Fruit fly (Drosophila melanogaster): Measurements from ENCODE around the gene CG5412.

CG5412 gene

DNA sequence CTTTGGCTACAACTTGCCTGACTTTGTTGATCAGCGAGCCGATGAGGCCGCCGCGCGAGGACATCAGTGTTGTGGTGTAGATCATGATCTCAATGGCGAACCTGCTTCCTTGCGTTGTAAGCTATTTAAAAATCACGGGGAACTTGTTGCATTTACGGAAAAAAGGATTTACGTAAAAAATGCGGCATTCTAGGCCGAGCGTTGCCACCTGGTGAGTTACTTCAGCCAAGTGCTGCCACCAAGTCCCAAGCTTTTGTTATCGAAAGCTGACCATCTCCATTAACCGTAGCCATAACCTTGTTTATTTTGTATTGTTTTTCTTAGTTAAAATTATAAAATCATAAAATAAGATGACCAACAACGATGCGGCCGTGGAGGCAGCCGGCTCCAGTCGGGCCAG lies at the start of gene CG5412, which contains the start of gene TFAM:
Gene CG5412, plus strand, starts transcription at position 265 of the 400 bp plus-strand sequence.
Gene TFAM, minus strand, starts transcription at position 222 of the 400 bp plus-strand sequence.
- TF ChIP-seq CTCF (optimal IDR thresholded peaks at IDR 0.05), result peak in 1 of 2 experiments; percentile 31
- TF ChIP-seq CG8478 (optimal IDR thresholded peaks at IDR 0.05), result no peak

DNA sequence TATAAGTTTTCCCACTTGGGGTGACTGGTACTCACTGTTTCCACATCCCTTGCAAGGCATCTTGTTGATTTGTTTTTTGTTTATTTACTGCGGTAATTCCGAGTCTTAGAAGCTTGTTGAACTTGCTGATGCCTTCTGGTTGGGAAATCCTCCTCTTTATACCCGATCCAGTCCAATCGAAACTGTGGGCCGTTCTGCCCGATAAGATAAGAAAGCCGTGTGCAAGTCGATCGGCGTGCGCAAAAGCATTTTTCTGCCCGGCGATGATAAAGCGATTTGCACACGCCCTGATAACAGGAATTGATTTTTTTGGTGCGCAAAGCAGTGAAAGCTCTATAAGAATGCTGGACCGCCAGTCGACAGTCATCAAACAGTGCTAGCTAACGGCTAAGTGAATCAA lies 42.3 kb upstream of the CG5412 start, which contains the start of the genes MtnE and MtnD:
Gene MtnE, minus strand, starts transcription at position 130 of the 400 bp plus-strand sequence.
Gene MtnD, plus strand, starts transcription at position 388 of the 400 bp plus-strand sequence.
- no peak for TF ChIP-seq CG8478 (optimal IDR thresholded peaks at IDR 0.05)
- TF ChIP-seq CTCF (optimal IDR thresholded peaks at IDR 0.05), result no peak

DNA sequence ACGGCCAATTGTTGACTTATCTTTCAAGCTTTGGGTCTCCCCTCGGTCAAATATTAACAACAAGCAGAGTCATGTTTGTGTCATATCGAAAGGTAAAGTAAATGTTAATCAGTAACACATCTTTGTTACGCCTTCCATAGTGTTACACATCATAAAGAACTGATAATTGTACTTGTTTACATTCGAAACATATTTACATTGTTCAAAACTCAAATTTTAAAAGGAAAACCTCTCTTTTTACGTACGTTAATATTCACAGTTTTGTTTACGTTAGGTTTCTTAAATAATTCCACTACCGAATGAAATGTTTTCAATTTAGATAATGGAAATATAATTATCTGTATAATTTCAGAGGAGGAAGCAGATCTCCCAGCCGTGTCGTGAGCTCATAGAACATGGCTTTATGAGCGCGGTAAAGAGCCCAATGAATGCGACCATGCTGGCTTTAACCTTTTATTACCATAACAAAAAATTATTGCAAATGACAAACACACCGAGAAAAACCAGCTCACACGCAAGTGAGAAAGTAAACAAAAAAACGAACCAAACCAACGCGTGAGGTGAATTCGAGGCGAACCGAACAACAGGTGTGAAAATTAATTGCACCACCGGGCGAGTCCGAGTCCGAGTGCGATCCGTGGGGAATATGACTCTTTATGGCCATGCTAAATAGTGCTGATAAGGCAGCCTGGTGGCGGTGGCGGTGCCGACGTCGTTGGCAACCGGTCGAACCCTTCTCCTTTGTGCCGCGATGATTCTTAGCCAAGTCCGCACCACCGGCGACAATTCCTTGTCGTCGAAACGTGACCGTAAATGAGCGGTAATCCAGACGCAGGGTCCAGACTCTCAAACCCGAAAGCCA lies 34.3 kb upstream of the CG5412 start:
- TF ChIP-seq CG8478 (optimal IDR thresholded peaks at IDR 0.05), result no peak
- TF ChIP-seq CTCF (optimal IDR thresholded peaks at IDR 0.05), result no peak

DNA sequence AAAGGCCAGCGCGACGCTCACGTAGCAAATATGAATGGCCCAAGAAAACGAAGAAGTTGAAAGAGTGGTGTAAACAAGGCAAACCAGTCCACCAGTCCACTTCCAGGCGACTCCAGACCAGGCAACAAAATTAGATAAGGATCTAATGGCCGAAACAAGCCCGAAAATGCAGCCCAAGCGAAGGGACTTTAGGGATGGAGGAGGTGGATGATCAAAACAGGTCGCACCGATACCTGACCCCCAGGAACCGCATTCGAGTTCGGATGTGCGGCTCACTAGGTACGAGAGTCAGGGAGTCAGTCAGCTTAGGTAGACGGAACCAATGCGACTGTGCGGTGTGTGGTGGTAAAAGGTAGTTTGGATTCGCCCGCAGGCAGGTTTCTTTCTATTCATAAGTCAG lies 33.6 kb upstream of the CG5412 start:
- TF ChIP-seq CTCF (optimal IDR thresholded peaks at IDR 0.05), result no peak
- TF ChIP-seq CG8478 (optimal IDR thresholded peaks at IDR 0.05), result no peak

DNA sequence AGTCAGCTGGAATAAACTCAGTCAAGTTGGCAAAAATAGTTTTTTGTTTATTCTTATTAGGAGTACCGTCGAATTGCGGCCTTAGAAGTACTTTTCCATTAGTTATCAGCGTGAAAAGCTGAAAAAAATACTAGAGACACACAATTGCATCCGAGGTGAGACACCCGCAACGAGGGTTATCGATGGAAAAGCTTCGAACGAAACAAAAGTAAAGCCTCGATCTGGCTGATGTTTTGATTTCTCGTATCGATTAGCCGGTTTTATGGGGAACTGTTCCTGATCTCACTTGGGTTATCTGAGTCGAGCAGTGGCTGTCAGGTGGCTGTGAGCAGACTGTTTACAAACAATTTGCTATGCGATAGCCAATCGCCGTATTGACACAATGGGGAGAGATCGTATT lies 33.1 kb upstream of the CG5412 start:
- TF ChIP-seq CTCF (optimal IDR thresholded peaks at IDR 0.05), result no peak
- no peak for TF ChIP-seq CG8478 (optimal IDR thresholded peaks at IDR 0.05)

DNA sequence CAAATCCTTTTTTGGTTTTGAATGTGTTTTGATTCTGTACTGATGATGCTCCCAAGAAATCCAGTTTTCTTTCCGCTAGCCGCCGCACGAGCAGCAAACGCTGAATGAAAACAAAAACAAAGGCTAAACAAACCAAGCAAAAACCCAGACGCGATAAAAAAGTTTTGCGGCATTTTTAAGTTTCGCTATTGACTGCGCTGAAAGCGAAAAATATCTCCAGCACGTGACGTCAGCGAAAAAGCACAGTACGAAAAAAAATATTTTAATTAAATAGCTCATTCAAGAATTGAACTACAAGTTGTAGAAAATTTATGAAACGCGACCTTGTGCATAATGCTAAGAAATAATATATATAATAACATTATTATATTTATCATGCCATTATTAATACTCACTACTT lies 31.9 kb upstream of the CG5412 start:
- no peak for TF ChIP-seq CTCF (optimal IDR thresholded peaks at IDR 0.05)

DNA sequence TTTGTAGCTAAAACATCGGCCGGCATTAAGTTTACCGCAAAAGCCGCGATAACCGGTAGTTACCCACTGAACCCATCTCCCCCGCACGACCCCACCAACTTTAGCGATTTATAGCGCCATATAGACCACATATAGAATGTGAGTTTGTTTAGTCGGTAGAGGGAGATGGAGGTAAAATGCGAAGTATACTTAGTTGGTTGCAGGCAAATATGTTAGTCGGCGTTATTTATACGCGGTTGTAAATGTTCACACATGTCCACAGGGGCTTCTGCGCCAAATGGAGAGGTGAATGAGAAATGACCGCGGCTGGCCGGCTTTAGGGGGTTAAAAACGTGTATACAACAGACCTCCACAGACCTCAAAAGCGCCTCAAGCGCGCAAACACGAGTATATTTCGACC lies 31.2 kb upstream of the CG5412 start:
- TF ChIP-seq CG8478 (optimal IDR thresholded peaks at IDR 0.05), result no peak
- TF ChIP-seq CTCF (optimal IDR thresholded peaks at IDR 0.05), result no peak

DNA sequence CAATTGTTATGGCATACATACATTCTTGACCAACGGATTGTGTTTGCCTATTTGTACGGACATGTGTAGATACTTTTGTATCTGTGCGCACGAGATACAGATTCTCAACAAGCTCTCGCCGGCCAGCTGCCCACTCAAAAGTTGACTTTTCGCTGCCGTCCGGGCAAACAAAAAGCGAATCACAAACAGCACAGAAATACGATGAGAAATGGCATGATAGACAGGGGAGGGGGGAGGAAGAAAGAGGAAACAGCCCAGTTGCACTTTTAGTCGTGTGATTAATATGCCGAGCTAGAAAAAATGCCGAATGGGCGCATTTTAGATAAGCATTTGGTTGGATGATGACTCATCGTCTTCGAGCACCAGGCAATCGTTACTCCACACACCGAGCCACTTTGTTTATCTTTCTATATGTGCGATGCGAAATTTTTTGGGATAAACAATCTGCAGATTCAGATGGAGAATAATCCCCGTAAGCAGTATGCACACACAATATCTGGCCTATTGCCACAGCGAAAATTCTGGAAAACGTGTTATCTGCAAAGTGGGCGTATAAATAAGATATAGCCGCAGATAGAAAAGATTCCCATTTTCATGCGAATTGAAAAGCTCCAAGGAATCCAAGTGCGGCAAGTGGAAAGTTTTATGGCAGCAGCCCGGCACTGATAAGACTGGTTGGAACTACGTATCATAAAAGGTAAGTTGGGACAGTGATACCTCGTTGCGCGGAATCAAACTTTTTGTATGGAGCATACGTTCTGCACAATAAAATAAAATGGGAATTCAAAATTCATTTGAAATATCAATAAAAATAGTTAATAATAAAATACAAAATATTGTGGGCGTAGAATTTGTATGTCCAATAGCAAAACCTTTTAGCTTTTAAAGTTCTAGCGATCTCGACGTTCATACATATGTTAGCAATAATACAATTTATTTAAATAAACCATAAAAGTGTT lies 29.9 kb upstream of the CG5412 start:
- no peak for TF ChIP-seq CTCF (optimal IDR thresholded peaks at IDR 0.05)
- TF ChIP-seq CG8478 (optimal IDR thresholded peaks at IDR 0.05), result no peak

DNA sequence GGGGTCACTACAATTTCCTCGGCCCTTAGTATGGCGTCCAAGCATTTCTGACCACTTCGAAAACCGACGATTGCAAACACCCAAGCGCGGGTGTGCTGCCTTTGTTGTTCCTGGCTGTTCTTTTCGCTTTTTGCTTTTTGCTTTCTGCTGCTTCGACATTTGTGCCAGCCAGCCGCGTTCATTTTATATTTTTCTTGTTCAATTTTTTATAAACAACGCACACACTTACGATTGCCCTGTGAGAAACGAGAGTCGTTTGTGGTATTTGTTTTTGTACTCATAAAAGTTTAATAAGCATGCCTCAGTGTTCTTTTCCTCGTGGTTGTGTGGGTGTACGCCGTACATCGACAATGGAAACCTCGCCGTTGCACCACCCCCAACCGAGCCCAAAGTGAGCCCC lies 29.1 kb upstream of the CG5412 start:
- TF ChIP-seq CTCF (optimal IDR thresholded peaks at IDR 0.05), result no peak
- no peak for TF ChIP-seq CG8478 (optimal IDR thresholded peaks at IDR 0.05)

DNA sequence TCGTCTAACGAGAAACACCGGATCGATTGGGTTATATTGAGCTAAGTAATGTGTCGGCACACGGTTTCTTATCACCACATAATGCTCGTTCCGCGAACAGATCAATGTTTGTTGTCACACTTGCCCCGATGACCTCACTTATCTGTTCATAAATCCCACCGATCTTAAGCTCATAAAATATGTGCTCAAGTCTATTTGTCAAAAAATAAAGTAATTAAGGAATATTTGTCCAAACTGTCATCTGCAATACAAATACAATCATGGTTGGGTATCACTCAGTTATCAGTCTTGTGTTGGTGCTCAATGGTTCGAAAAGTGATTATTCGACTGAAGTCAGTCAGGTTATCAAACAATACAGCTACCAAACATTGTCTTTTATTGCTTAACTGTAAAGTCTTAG lies 28.6 kb upstream of the CG5412 start:
- TF ChIP-seq CG8478 (optimal IDR thresholded peaks at IDR 0.05) (no peak), CTCF (optimal IDR thresholded peaks at IDR 0.05) (no peak)

DNA sequence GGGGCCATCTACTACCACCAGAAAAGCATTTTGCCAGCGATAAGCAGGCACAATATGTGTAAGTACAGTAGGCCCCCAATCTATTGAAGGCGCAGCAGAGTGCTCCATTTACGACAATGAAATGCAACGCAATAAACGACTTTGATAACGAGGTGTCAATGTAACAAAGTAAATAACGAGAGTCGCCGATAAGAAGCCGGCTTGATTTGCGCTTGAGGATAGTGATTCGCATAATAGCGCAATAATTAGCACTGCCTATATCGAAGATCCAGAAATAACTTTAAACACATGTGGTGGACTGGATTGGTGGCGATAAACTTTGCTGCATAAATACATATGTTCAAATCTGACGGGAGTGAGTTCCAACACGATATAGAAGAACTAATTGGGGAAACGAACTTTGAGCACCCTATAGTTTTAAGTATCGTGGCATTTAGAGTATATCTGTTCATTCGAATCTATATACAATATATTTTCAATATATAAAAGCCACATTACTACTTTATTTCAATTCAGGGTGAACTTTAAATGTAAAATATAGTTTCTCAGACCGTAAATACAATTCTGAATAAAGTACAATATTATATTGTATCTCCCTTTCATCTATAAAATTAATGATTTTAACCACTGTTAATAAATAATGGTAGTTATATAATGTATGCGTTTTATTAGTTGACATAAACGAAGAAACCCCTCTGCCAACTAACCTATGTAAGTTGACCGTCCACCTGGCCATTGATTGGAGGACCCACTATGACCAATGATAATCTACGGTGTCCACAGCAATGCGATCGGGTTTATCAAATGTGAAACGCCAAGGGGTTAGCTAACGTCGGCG lies 27.6 kb upstream of the CG5412 start:
- TF ChIP-seq CTCF (optimal IDR thresholded peaks at IDR 0.05), result no peak
- TF ChIP-seq CG8478 (optimal IDR thresholded peaks at IDR 0.05), result no peak

DNA sequence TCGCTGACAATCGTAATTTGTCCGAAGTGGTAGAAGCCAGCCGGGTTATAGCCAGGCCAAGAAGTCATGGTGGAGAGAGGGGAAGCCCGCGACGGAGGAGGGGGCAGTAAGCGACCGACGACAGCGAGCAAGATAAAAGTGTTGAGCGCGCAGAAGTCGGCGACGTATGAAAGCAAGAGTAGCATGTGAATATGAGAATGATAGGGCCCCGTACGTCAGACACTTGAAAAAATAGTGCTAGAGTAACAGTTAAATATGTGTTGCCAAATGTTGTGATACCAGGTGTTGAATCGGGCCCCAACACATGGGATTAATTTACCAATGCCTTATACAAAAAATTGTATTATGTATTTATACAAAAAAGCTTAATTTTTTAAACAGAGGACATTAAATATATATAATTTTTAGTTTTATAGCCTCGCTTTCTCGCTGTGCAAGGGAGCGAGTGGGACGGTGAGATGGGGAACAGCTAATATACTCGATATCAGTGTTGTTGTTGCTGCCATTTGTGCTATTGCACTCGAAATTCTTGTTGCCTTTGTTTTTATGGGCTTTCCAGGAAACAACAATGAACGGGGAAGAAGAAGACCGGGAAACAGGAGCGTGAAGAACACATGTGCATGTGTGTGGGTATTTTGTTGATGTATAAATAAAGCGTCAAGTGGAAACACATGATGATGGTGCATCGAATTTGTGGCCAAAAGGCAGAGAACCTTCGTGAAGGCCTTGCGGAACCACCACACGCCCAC lies 26.8 kb upstream of the CG5412 start:
- TF ChIP-seq CTCF (optimal IDR thresholded peaks at IDR 0.05) (no peak), CG8478 (optimal IDR thresholded peaks at IDR 0.05) (no peak)

DNA sequence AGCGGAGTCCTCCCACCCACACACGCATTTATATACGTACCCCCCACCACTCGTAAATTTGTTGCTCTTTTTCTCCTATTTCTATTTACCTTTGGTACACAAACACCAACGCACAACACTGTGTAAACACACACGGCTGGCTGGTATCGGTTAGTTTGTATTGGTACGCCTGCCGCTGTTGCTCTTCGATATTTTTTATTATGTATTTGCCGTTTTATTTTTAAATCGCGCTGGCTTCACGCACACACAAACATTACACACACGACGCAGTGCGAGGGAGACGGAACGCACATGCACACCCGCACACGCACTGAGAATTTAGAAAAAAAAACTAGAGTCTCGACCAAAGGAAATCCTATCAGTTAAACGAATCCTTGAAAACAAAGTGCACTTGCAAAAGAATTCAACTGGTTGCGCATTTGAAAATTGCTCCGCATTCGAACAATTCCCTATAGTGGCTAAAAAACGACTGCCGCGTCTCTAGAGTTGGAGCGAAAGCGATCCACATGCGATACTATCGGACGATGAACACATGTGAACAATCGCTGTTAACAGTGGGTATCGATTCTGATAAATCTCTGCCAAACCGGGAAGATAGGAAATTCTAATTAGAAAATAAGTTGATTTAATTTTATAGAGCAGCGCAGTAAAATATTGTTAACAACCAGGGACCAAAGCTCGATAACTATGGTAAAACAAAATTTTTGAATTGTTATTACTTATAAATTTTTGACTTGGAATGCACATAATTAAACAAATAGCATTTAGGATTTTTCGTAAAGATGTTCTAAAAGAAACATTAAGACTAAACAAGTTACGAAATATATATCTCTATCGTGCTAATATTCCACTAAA lies 26.0 kb upstream of the CG5412 start:
- TF ChIP-seq CG8478 (optimal IDR thresholded peaks at IDR 0.05) (no peak), CTCF (optimal IDR thresholded peaks at IDR 0.05) (peak in 1 of 2 experiments; percentile 19)

Measured in S2 (cell line).